Fruit fly (Drosophila melanogaster) whole organism, wandering third instar larva: Measurements from ENCODE around the gene TBC1d7.

Experiments used
- Abd-B ChIP-seq: fragments of >200 bp; optimal IDR thresholded peaks from 2 replicates; lab custom pipeline; 2017; ENCODE audit warnings: missing biosample characterization, missing genetic modification characterization
- Dif ChIP-seq: fragments of 200-275, 200-300 bp; sonication (Bioruptor generic); optimal IDR thresholded peaks from 2 replicates; lab custom pipeline; 2018; ENCODE audit warnings: missing biosample characterization, missing genetic modification characterization; ENCODE audit not compliant: partially characterized antibody
- HLH106 ChIP-seq: fragments of 200-800 bp; optimal IDR thresholded peaks from 3 replicates; lab custom pipeline; 2019; ENCODE audit warnings: missing biosample characterization, mild to moderate bottlenecking, missing genetic modification characterization, moderate library complexity
- Hr78 ChIP-seq: fragments of >200 bp; optimal IDR thresholded peaks from 2 replicates; lab custom pipeline; 2017; ENCODE audit warnings: missing biosample characterization, missing genetic modification characterization
- N ChIP-seq: fragments of >200 bp; optimal IDR thresholded peaks from 2 replicates; lab custom pipeline; 2018; ENCODE audit warnings: missing biosample characterization, missing external identifiers, missing genetic modification characterization
- OdsH ChIP-seq: fragments of 200-800 bp; sonication (Bioruptor generic); optimal IDR thresholded peaks from 2 replicates; lab custom pipeline; 2016; ENCODE audit warnings: missing biosample characterization, mild to moderate bottlenecking, missing genetic modification characterization
- Vsx2 ChIP-seq: fragments of 200-300, 225-300 bp; sonication (Bioruptor generic); optimal IDR thresholded peaks from 2 replicates; lab custom pipeline; 2018; ENCODE audit warnings: missing biosample characterization, missing genetic modification characterization; ENCODE audit not compliant: partially characterized antibody
- jim ChIP-seq: fragments of 175-275, 200-325 bp; sonication (Bioruptor generic); optimal IDR thresholded peaks from 2 replicates; lab custom pipeline; 2016; ENCODE audit warnings: missing biosample characterization, mild to moderate bottlenecking, missing genetic modification characterization
- psq ChIP-seq: fragments of 200-800 bp; sonication (Bioruptor generic); optimal IDR thresholded peaks from 3 replicates; lab custom pipeline; 2017; ENCODE audit warnings: missing biosample characterization, mild to moderate bottlenecking, missing genetic modification characterization, moderate library complexity
- rgr ChIP-seq: fragments of 200-800 bp; sonication (Bioruptor generic); optimal IDR thresholded peaks from 3 replicates; lab custom pipeline; 2016; ENCODE audit warnings: missing biosample characterization, mild to moderate bottlenecking, missing genetic modification characterization
- tai ChIP-seq: sonication (Bioruptor generic); optimal IDR thresholded peaks from 2 replicates; lab custom pipeline; 2016; ENCODE audit warnings: missing biosample characterization, missing genetic modification characterization
- usp ChIP-seq: fragments of >200 bp; optimal IDR thresholded peaks from 2 replicates; lab custom pipeline; 2017; ENCODE audit warnings: missing biosample characterization, missing genetic modification characterization

- TF ChIP-seq psq (GFP tag; lab: Kevin White, UChicago) (no peak), usp (no peak), OdsH (GFP tag; lab: Kevin White, UChicago) (no peak), rgr (GFP tag; lab: Kevin White, UChicago) (no peak), jim (GFP tag; lab: Kevin White, UChicago) (no peak), HLH106 (no peak), N (GFP tag; lab: Kevin White, UChicago) (no peak), Abd-B (GFP tag; lab: Kevin White, UChicago) (no peak), Vsx2 (no peak), Dif (GFP tag; lab: Kevin White, UChicago) (no peak), tai (GFP tag; lab: Kevin White, UChicago) (no peak), Hr78 (GFP tag; lab: Kevin White, UChicago) (no peak)
Observed at dm6 chr3R:24204022-24204421, 42.5 kb downstream of the TBC1d7 start.
